Worm (Caenorhabditis elegans) whole organism, L3 larva: ENCODE results near the gene fbxb-88.

Experiments
- ZK546.5 ChIP-seq: sonication (generic microtip); optimal IDR thresholded peaks from 2 replicates; lab custom pipeline; 2017; ENCODE audit warnings: missing biosample characterization, missing genetic modification characterization
- aly-2 ChIP-seq: fragments of 150-350 bp; optimal IDR thresholded peaks from 2 replicates; lab custom pipeline; 2014; ENCODE audit warnings: missing biosample characterization, missing genetic modification characterization
- egl-27 ChIP-seq: sonication (generic microtip); optimal IDR thresholded peaks from 4 replicates; lab custom pipeline; 2017; ENCODE audit warnings: missing biosample characterization, missing genetic modification reagents, missing genetic modification characterization
- elt-1 ChIP-seq: fragments of 150-350 bp; optimal IDR thresholded peaks from 2 replicates; lab custom pipeline; 2014; ENCODE audit warnings: missing biosample characterization, missing genetic modification characterization
- fkh-10 ChIP-seq: sonication (generic microtip); optimal IDR thresholded peaks from 2 replicates; lab custom pipeline; 2017; ENCODE audit warnings: missing biosample characterization, missing genetic modification reagents, missing genetic modification characterization
- lin-39 ChIP-seq: fragments of 150-350 bp; optimal IDR thresholded peaks from 2 replicates; lab custom pipeline; 2018; ENCODE audit warnings: missing biosample characterization, missing genetic modification reagents, missing genetic modification characterization
- mml-1 ChIP-seq: fragments of 150-350 bp; sonication (generic microtip); optimal IDR thresholded peaks from 3 replicates; lab custom pipeline; 2014; ENCODE audit warnings: missing biosample characterization, missing genetic modification characterization
- nfya-1 ChIP-seq: sonication (generic microtip); optimal IDR thresholded peaks from 2 replicates; lab custom pipeline; 2017; ENCODE audit warnings: missing genetic modification characterization, mild to moderate bottlenecking, missing compliant biosample characterization, antibody characterized with exemption, moderate library complexity; ENCODE audit not compliant: insufficient read depth
- nhr-23 ChIP-seq: fragments of 150-350 bp; optimal IDR thresholded peaks from 2 replicates; lab custom pipeline; 2014; ENCODE audit warnings: missing biosample characterization, missing genetic modification reagents, missing genetic modification characterization
- nhr-237 ChIP-seq: fragments of 150-350 bp; optimal IDR thresholded peaks from 2 replicates; lab custom pipeline; 2014; ENCODE audit warnings: missing biosample characterization, missing genetic modification characterization
- nhr-28 ChIP-seq: fragments of 150-350 bp; optimal IDR thresholded peaks from 2 replicates; lab custom pipeline; 2014; ENCODE audit warnings: missing biosample characterization, missing genetic modification characterization
- pqm-1 ChIP-seq: fragments of 150-350 bp; optimal IDR thresholded peaks from 2 replicates; lab custom pipeline; 2017; ENCODE audit warnings: missing biosample characterization, missing genetic modification characterization, inconsistent platforms
- unc-39 ChIP-seq: sonication (generic microtip); optimal IDR thresholded peaks from 4 replicates; lab custom pipeline; 2017; ENCODE audit warnings: missing biosample characterization, missing genetic modification characterization
- ztf-11 ChIP-seq: fragments of 150-350 bp; optimal IDR thresholded peaks from 2 replicates; lab custom pipeline; 2014; ENCODE audit warnings: missing biosample characterization, missing genetic modification characterization

DNA sequence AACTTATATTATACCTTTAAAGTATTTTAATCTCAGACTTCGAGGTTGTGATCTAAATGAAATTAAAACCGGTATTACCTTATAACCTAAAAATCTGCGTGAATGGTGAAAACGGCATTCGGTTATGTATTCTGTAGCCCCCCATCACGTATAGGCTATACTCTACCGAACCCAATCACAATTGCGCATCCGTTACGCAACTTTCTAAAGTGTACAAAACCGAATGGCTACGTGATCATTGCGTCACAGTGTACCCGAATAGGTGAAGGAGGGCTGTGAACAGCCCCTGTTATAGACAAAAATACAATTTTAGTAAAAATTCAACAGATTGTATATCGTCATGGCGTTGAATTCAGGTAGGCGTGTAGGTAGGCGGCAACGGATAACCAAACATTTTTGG lies 5.1 kb downstream of the fbxb-88 start:
- TF ChIP-seq mml-1, result no peak
- TF ChIP-seq elt-1 (tag; lab: Kevin White, UChicago), result no peak
- TF ChIP-seq egl-27, result no peak
- TF ChIP-seq nfya-1, result no peak
- no peak for TF ChIP-seq fkh-10 (GFP tag; lab: Kevin White, UChicago)
- TF ChIP-seq ZK546.5 (tag; lab: Kevin White, UChicago), result no peak
- TF ChIP-seq aly-2, result no peak
- no peak for TF ChIP-seq ztf-11 (tag; lab: Kevin White, UChicago)
- no peak for TF ChIP-seq pqm-1 (tag; lab: Kevin White, UChicago)
- TF ChIP-seq nhr-28, result no peak
- TF ChIP-seq lin-39 (tag; lab: Kevin White, UChicago), result no peak
- no peak for TF ChIP-seq nhr-237 (tag; lab: Kevin White, UChicago)
- TF ChIP-seq unc-39 (tag; lab: Kevin White, UChicago), result no peak
- TF ChIP-seq nhr-23, result no peak
